Worm (Caenorhabditis elegans) whole organism, late embryonic: ENCODE data around the gene F54E4.3.

Source experiments
- C38D4.7 ChIP-seq: fragments of 200-800 bp; sonication (Bioruptor generic); optimal IDR thresholded peaks from 2 replicates; lab custom pipeline; 2018; ENCODE audit warnings: mild to moderate bottlenecking, missing genetic modification characterization, moderate library complexity, missing compliant biosample characterization
- F13H6.1 ChIP-seq: sonication (generic microtip); optimal IDR thresholded peaks from 2 replicates; lab custom pipeline; 2016; ENCODE audit warnings: missing genetic modification characterization, missing compliant biosample characterization
- K09A11.1 ChIP-seq: sonication (generic microtip); optimal IDR thresholded peaks from 2 replicates; lab custom pipeline; 2017; ENCODE audit warnings: antibody characterized with exemption, mild to moderate bottlenecking, missing genetic modification characterization, missing compliant biosample characterization; ENCODE audit not compliant: insufficient read depth
- ama-1 ChIP-seq: fragments of 150-350 bp; optimal IDR thresholded peaks from 2 replicates; lab custom pipeline; 2014
- ceh-14 ChIP-seq: sonication (generic microtip); optimal IDR thresholded peaks from 2 replicates; lab custom pipeline; 2016; ENCODE audit warnings: missing genotype, missing genetic modification characterization, missing compliant biosample characterization
- ceh-18 ChIP-seq: sonication (generic microtip); optimal IDR thresholded peaks from 2 replicates; lab custom pipeline; 2016; ENCODE audit warnings: missing genetic modification characterization, missing compliant biosample characterization
- ceh-19 ChIP-seq: fragments of 200-800 bp; sonication (Bioruptor generic); optimal IDR thresholded peaks from 2 replicates; lab custom pipeline; 2018; ENCODE audit warnings: mild to moderate bottlenecking, missing genetic modification characterization, missing compliant biosample characterization
- ceh-2 ChIP-seq: sonication (generic microtip); optimal IDR thresholded peaks from 2 replicates; lab custom pipeline; 2016; ENCODE audit warnings: missing genotype, missing genetic modification characterization, missing compliant biosample characterization
- ceh-22 ChIP-seq: sonication (generic microtip); optimal IDR thresholded peaks from 2 replicates; lab custom pipeline; 2017; ENCODE audit warnings: missing biosample characterization, missing genetic modification characterization
- ceh-24 ChIP-seq: sonication (generic microtip); optimal IDR thresholded peaks from 2 replicates; lab custom pipeline; 2016; ENCODE audit warnings: mild to moderate bottlenecking, missing genetic modification characterization, missing compliant biosample characterization
- ceh-31 ChIP-seq: sonication (generic microtip); optimal IDR thresholded peaks from 2 replicates; lab custom pipeline; 2016; ENCODE audit warnings: missing genetic modification characterization, missing compliant biosample characterization
- ceh-34 ChIP-seq: sonication (generic microtip); optimal IDR thresholded peaks from 2 replicates; lab custom pipeline; 2016; ENCODE audit warnings: mild to moderate bottlenecking, missing genetic modification characterization, missing compliant biosample characterization
- ceh-6 ChIP-seq: fragments of 200-800 bp; sonication (Bioruptor generic); optimal IDR thresholded peaks from 2 replicates; lab custom pipeline; 2018; ENCODE audit warnings: mild to moderate bottlenecking, missing genetic modification characterization, missing compliant biosample characterization
- dmd-4 ChIP-seq: sonication (generic microtip); optimal IDR thresholded peaks from 2 replicates; lab custom pipeline; 2016; ENCODE audit warnings: borderline replicate concordance, missing genetic modification characterization, missing compliant biosample characterization
- dve-1 ChIP-seq: sonication (generic microtip); optimal IDR thresholded peaks from 2 replicates; lab custom pipeline; 2017; ENCODE audit warnings: antibody characterized with exemption, mild to moderate bottlenecking, missing genetic modification characterization, missing compliant biosample characterization
- elt-4 ChIP-seq: sonication (generic microtip); optimal IDR thresholded peaks from 2 replicates; lab custom pipeline; 2016; ENCODE audit warnings: missing genetic modification characterization, missing compliant biosample characterization
- hlh-15 ChIP-seq: sonication (generic microtip); optimal IDR thresholded peaks from 2 replicates; lab custom pipeline; 2016; ENCODE audit warnings: missing genetic modification characterization, missing compliant biosample characterization
- hlh-30 ChIP-seq: sonication (generic microtip); optimal IDR thresholded peaks from 2 replicates; lab custom pipeline; 2017; ENCODE audit warnings: antibody characterized with exemption, missing genetic modification characterization, missing compliant biosample characterization; ENCODE audit not compliant: insufficient read depth
- hlh-6 ChIP-seq: sonication (generic microtip); optimal IDR thresholded peaks from 2 replicates; lab custom pipeline; 2016; ENCODE audit warnings: missing genotype, missing genetic modification characterization, missing compliant biosample characterization
- madf-2 ChIP-seq: sonication (generic microtip); optimal IDR thresholded peaks from 2 replicates; lab custom pipeline; 2017; ENCODE audit warnings: missing genetic modification characterization, missing compliant biosample characterization
- mec-3 ChIP-seq: sonication (generic microtip); optimal IDR thresholded peaks from 2 replicates; lab custom pipeline; 2016; ENCODE audit warnings: borderline replicate concordance, missing genetic modification characterization, missing compliant biosample characterization
- nfya-1 ChIP-seq: sonication (generic microtip); optimal IDR thresholded peaks from 2 replicates; lab custom pipeline; 2017; ENCODE audit warnings: missing genetic modification characterization, mild to moderate bottlenecking, missing compliant biosample characterization, antibody characterized with exemption, moderate library complexity
- nhr-11 ChIP-seq: fragments of 150-350 bp; optimal IDR thresholded peaks from 2 replicates; lab custom pipeline; 2014; ENCODE audit warnings: missing biosample characterization, missing genetic modification characterization
- nhr-232 ChIP-seq: sonication (generic microtip); optimal IDR thresholded peaks from 2 replicates; lab custom pipeline; 2016; ENCODE audit warnings: missing genetic modification characterization, missing compliant biosample characterization
- npax-4 ChIP-seq: sonication (generic microtip); optimal IDR thresholded peaks from 2 replicates; lab custom pipeline; 2016; ENCODE audit warnings: missing genetic modification characterization, missing compliant biosample characterization
- odd-2 ChIP-seq: sonication (generic microtip); optimal IDR thresholded peaks from 2 replicates; lab custom pipeline; 2017; ENCODE audit warnings: antibody characterized with exemption, mild to moderate bottlenecking, missing genetic modification characterization, missing compliant biosample characterization
- pag-3 ChIP-seq: sonication (generic microtip); optimal IDR thresholded peaks from 2 replicates; lab custom pipeline; 2016; ENCODE audit warnings: missing compliant biosample characterization, missing genetic modification characterization, borderline replicate concordance
- pqm-1 ChIP-seq: sonication (generic microtip); optimal IDR thresholded peaks from 2 replicates; lab custom pipeline; 2016; ENCODE audit warnings: missing genetic modification characterization, missing compliant biosample characterization
- pros-1 ChIP-seq: fragments of 150-350 bp; optimal IDR thresholded peaks from 2 replicates; lab custom pipeline; 2014; ENCODE audit warnings: missing biosample characterization, missing genetic modification reagents, missing genetic modification characterization
- rnt-1 ChIP-seq: sonication (generic microtip); optimal IDR thresholded peaks from 2 replicates; lab custom pipeline; 2016; ENCODE audit warnings: missing genetic modification characterization, missing compliant biosample characterization
- sox-2 ChIP-seq: fragments of 200-800 bp; sonication (Bioruptor generic); IDR thresholded peaks from 2 replicates; pipeline ENCODE4 v1.3.6; 2022; ENCODE audit warnings: missing genetic modification reagents, missing genetic modification characterization, missing compliant biosample characterization
- tbx-2 ChIP-seq: sonication (generic microtip); optimal IDR thresholded peaks from 2 replicates; lab custom pipeline; 2016; ENCODE audit warnings: missing genetic modification characterization, missing compliant biosample characterization
- ttx-3 ChIP-seq: sonication (generic microtip); optimal IDR thresholded peaks from 2 replicates; lab custom pipeline; 2016; ENCODE audit warnings: missing genetic modification reagents, missing genetic modification characterization, missing compliant biosample characterization
- unc-42 ChIP-seq: sonication (generic microtip); optimal IDR thresholded peaks from 2 replicates; lab custom pipeline; 2016; ENCODE audit warnings: missing genotype, missing genetic modification characterization, missing compliant biosample characterization
- unc-55 ChIP-seq: sonication (generic microtip); optimal IDR thresholded peaks from 2 replicates; lab custom pipeline; 2017; ENCODE audit warnings: missing biosample characterization, missing genetic modification reagents, missing genetic modification characterization
- unc-86 ChIP-seq: sonication (generic microtip); optimal IDR thresholded peaks from 2 replicates; lab custom pipeline; 2016; ENCODE audit warnings: missing genetic modification characterization, missing compliant biosample characterization
- zip-5 ChIP-seq: sonication (generic microtip); optimal IDR thresholded peaks from 2 replicates; lab custom pipeline; 2016; ENCODE audit warnings: missing genetic modification characterization, missing compliant biosample characterization

Gene F54E4.3

DNA sequence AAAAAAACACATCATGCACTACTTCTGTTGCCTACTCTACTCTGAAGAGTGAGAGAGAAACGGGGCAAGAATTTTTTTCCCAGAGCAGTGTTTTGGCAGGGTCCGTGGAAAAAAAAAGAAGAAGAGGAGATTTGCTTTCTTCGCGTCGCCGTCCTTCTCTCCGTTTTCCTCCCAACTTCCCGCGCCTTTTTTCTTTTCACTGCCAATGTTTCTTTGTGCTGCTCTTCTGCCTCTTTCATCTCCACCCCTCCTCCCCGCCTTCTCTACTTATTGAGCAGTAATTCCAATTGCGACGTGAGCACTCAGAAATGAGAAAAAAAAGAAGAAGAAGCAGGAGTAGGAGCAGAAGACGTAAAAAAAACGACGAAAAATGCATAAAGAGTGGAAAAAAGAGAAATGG lies 3.7 kb upstream of the F54E4.3 start:
- TF ChIP-seq K09A11.1 (tag; lab: Kevin White, UChicago) (no peak), tbx-2 (tag; lab: Kevin White, UChicago) (peak; percentile 30), ceh-34 (tag; lab: Kevin White, UChicago) (peak; percentile 33), dmd-4 (tag; lab: Kevin White, UChicago) (peak; percentile 51), hlh-30 (no peak), unc-42 (tag; lab: Kevin White, UChicago) (peak; percentile 86), ceh-2 (tag; lab: Kevin White, UChicago) (no peak), nfya-1 (peak; percentile 35), nhr-11 (tag; lab: Kevin White, UChicago) (no peak), ceh-6 (GFP tag; lab: Kevin White, UChicago) (no peak), ceh-14 (tag; lab: Kevin White, UChicago) (peak; percentile 45), pag-3 (tag; lab: Kevin White, UChicago) (peak; percentile 30), unc-86 (tag; lab: Kevin White, UChicago) (no peak), ceh-31 (tag; lab: Kevin White, UChicago) (peak; percentile 62), ceh-18 (tag; lab: Kevin White, UChicago) (peak; percentile 79), ceh-24 (tag; lab: Kevin White, UChicago) (no peak)

- TF ChIP-seq ama-1 (no peak), F13H6.1 (tag; lab: Kevin White, UChicago) (no peak), pqm-1 (tag; lab: Kevin White, UChicago) (no peak), hlh-15 (tag; lab: Kevin White, UChicago) (no peak), elt-4 (tag; lab: Kevin White, UChicago) (no peak), dve-1 (tag; lab: Kevin White, UChicago) (no peak), odd-2 (tag; lab: Kevin White, UChicago) (no peak), hlh-6 (tag; lab: Kevin White, UChicago) (no peak), nhr-11 (tag; lab: Kevin White, UChicago) (no peak), ttx-3 (tag; lab: Kevin White, UChicago) (no peak), zip-5 (no peak), npax-4 (tag; lab: Kevin White, UChicago) (no peak)
Measured at ce11 chrX:14637445-14637844, 1.2 kb upstream of the F54E4.3 start.

- peak; percentile 9 for TF ChIP-seq ceh-6 (GFP tag; lab: Kevin White, UChicago)
- TF ChIP-seq elt-4 (tag; lab: Kevin White, UChicago) = no peak
- peak; percentile 98 for TF ChIP-seq unc-42 (tag; lab: Kevin White, UChicago)
- TF ChIP-seq ceh-2 (tag; lab: Kevin White, UChicago) = no peak
- TF ChIP-seq rnt-1 = no peak
- TF ChIP-seq madf-2 (tag; lab: Kevin White, UChicago) = peak; percentile 1
- TF ChIP-seq ceh-22 (tag; lab: Kevin White, UChicago) = no peak
- TF ChIP-seq dve-1 (tag; lab: Kevin White, UChicago) = no peak
- TF ChIP-seq nfya-1 = peak; percentile 19
- peak; percentile 25 for TF ChIP-seq pros-1 (tag; lab: Kevin White, UChicago)
- TF ChIP-seq ceh-19 (GFP tag; lab: Kevin White, UChicago) = peak; percentile 46
- TF ChIP-seq mec-3 (tag; lab: Kevin White, UChicago) = no peak
- TF ChIP-seq C38D4.7 (GFP tag; lab: Kevin White, UChicago) = peak; percentile 3
- peak; percentile 44 for TF ChIP-seq ceh-31 (tag; lab: Kevin White, UChicago)
- no peak for TF ChIP-seq nhr-232 (tag; lab: Kevin White, UChicago)
- peak; percentile 60 for TF ChIP-seq unc-55 (GFP tag; lab: Kevin White, UChicago)
Measured at ce11 chrX:14636712-14637111, 491 bp upstream of the F54E4.3 start.

DNA sequence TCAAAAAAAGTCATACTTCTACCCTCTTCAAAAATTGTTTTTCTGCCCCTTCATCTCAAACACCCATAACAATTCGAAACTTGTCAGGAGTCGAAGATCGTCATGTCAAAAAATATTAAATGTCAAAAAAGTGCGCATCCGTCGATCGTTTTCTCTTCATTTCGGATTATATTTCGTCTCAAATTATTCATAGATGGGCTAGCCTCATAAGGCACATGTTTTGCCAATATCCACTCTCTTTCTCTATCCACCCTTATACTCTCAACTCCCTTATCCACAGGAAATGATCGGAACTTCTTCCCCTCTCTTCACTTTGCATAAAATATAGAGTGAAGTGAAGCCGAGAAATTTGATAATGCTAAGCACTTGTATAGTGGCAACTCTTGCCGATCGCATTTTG lies 2.5 kb downstream of the F54E4.3 start:
- TF ChIP-seq sox-2 (GFP tag; lab: Robert Waterston, UW) = no peak
- TF ChIP-seq ceh-24 (tag; lab: Kevin White, UChicago) = no peak
- peak; percentile 47 for TF ChIP-seq unc-42 (tag; lab: Kevin White, UChicago)
